Fruit fly (Drosophila melanogaster): ENCODE measurements around the gene CG11309.

CG11309 gene

dm6 chr3L:21256062-21257023, 48.1 kb downstream of the CG11309 start:
- TF ChIP-seq noc (tag; optimal IDR thresholded peaks at IDR 0.05): no peak

DNA sequence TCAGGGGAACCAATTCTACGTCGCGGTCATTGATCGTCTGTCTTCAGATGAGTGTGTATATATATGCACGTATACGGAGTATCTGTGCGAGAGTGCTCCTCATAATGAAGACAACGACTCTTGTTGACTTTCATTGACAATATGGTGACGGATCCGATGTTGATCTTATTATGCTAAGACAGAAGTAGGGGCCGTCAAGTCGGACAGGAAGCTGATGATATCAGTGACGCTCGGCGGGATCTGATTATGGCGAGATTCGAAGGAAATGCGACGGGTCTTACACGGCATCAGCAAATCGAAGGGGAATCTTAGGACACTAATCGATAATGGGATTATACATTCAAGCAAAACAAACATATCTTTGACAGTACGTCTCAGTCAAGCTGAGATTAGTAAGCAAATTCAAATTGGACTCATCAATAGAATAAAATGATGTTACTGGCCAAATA, 49.9 kb downstream of the CG11309 start:
- TF ChIP-seq noc (tag; optimal IDR thresholded peaks at IDR 0.05): no peak

DNA sequence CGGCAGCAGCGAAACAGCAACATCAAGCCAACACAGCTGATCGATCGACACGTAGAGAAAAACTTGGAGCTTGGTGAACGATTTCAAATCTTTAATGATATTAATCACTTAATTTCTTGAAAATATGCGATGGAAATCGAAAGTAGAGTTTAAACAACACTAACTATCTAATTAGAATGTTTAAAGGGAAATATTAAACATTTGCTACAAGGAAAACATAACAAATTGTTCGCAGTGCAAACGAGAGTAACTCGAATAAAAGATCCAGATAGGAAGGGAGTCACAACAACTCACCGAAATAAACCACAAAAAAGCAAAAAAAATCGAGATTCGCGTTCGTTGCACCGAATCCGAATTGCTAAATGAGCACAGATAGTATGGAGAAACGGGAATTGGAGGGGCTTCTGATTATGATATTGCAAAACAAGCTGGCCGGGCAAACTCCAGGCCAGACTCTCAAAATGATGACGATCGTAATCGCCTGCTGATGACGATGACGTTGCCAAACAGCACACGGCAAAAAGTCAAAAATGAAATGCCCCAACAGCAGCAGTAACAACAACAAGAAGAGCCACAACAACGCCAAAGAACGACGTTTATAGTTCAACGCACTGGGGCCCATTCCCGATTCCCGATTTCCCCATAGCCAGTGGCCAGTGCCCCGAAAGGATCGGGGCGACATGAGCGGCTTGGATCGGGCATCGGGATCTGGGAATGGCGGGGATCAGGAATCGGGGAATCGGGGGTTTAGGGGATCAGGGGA, 50.5 kb downstream of the CG11309 start:
- TF ChIP-seq noc (tag; optimal IDR thresholded peaks at IDR 0.05): no peak

- no peak for TF ChIP-seq noc (tag; optimal IDR thresholded peaks at IDR 0.05)
Observed at dm6 chr3L:21252932-21253760, 51.3 kb downstream of the CG11309 start.

DNA sequence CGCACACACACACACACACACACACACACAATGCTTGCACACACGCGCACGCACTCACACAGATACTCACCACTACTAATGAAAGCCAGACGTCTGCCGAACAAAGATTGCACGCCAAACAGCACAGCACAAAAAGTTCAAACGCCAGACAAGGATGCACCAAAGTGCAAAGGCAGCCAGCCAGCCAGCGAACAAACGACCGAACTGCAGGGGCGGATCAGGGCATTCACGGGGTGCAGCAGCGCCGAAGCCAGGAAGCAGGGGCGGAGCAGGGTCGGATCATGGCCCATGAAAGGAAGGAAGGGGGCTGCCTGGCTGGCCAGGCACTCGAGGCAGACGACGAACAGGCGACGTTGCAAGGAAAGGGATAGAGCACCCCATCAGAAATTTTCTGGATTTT, 51.9 kb downstream of the CG11309 start:
- TF ChIP-seq noc (tag; optimal IDR thresholded peaks at IDR 0.05): no peak
